Worm (Caenorhabditis elegans): ENCODE results near the gene sru-2.

DNA sequence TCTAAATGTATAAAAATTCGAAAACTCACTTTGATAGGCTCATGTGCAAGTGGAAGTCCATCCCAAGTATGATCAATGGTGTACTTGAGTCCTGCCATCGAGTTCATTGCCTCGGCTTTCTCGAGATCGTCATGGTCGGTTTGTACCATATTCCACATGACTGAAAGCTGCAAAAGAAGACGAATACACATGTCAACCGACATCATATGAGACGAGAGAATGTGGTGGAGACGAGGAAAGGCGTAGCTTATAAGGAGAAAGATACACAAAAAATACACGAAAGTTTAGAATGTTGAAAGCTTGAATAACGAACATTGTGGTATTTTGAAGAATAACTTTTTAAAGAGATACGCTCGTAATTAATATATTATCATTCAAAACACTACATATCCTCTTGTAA is 26.8 kb downstream of the sru-2 start, which contains the start of gene C33A12.3:
- TF ChIP-seq W03F9.2 (tag; optimal IDR thresholded peaks at IDR 0.05) (no peak), dao-5 (tag; optimal IDR thresholded peaks at IDR 0.05) (no peak)

Data from whole organism, L4/young adult.